Fruit fly (Drosophila melanogaster) whole organism, wandering third instar larva: Measurements from ENCODE around the gene RunxB.
"Not testable (repeated sequence)": the region's sequence is repeated elsewhere in the genome, so short reads cannot be mapped to it uniquely, and the experiment has no call there.

ENCODE experiments used
- Abd-B ChIP-seq: fragments of >200 bp; optimal IDR thresholded peaks from 2 replicates; lab custom pipeline; 2017; ENCODE audit warnings: missing biosample characterization, missing genetic modification characterization
- CG32264 ChIP-seq: fragments of 200-800 bp; sonication (Bioruptor generic); optimal IDR thresholded peaks from 2 replicates; lab custom pipeline; 2016; ENCODE audit warnings: missing biosample characterization, missing genetic modification characterization
- CG9705 ChIP-seq: fragments of 200-800 bp; sonication (Bioruptor generic); optimal IDR thresholded peaks from 2 replicates; lab custom pipeline; 2018; ENCODE audit warnings: missing biosample characterization, mild to moderate bottlenecking, missing genetic modification characterization
- CrebA ChIP-seq: fragments of 200-800 bp; sonication (Bioruptor generic); optimal IDR thresholded peaks from 2 replicates; lab custom pipeline; 2016; ENCODE audit warnings: missing biosample characterization, mild to moderate bottlenecking, missing genetic modification characterization, borderline replicate concordance
- Dfd ChIP-seq: fragments of >200 bp; optimal IDR thresholded peaks from 2 replicates; lab custom pipeline; 2017; ENCODE audit warnings: missing biosample characterization, missing genetic modification characterization
- Dif ChIP-seq: fragments of 200-275, 200-300 bp; sonication (Bioruptor generic); optimal IDR thresholded peaks from 2 replicates; lab custom pipeline; 2018; ENCODE audit warnings: missing biosample characterization, missing genetic modification characterization; ENCODE audit not compliant: partially characterized antibody
- GATAd ChIP-seq: sonication (Bioruptor generic); optimal IDR thresholded peaks from 2 replicates; lab custom pipeline; 2016; ENCODE audit warnings: missing biosample characterization, missing genetic modification characterization
- HLH106 ChIP-seq: fragments of 200-800 bp; optimal IDR thresholded peaks from 3 replicates; lab custom pipeline; 2019; ENCODE audit warnings: missing biosample characterization, mild to moderate bottlenecking, missing genetic modification characterization, moderate library complexity
- Hnf4 ChIP-seq: fragments of 200-800 bp; sonication (Bioruptor generic); optimal IDR thresholded peaks from 2 replicates; lab custom pipeline; 2016; ENCODE audit warnings: missing biosample characterization, mild to moderate bottlenecking, missing genetic modification characterization
- Hr78 ChIP-seq: fragments of >200 bp; optimal IDR thresholded peaks from 2 replicates; lab custom pipeline; 2017; ENCODE audit warnings: missing biosample characterization, missing genetic modification characterization
- Hr83 ChIP-seq: fragments of 200-300 bp; sonication (Bioruptor generic); optimal IDR thresholded peaks from 2 replicates; lab custom pipeline; 2016; ENCODE audit warnings: missing biosample characterization, mild to moderate bottlenecking, missing genetic modification characterization, moderate library complexity; ENCODE audit not compliant: poor library complexity, severe bottlenecking
- Jra ChIP-seq: sonication (Bioruptor generic); optimal IDR thresholded peaks from 2 replicates; lab custom pipeline; 2016; ENCODE audit warnings: missing biosample characterization, missing genetic modification characterization
- Mio ChIP-seq: sonication (Bioruptor generic); optimal IDR thresholded peaks from 2 replicates; lab custom pipeline; 2016; ENCODE audit warnings: missing biosample characterization, missing genetic modification characterization
- Myc ChIP-seq: fragments of >200 bp; optimal IDR thresholded peaks from 2 replicates; lab custom pipeline; 2017
- N ChIP-seq: fragments of >200 bp; optimal IDR thresholded peaks from 2 replicates; lab custom pipeline; 2018; ENCODE audit warnings: missing biosample characterization, missing external identifiers, missing genetic modification characterization
- OdsH ChIP-seq: fragments of 200-800 bp; sonication (Bioruptor generic); optimal IDR thresholded peaks from 2 replicates; lab custom pipeline; 2016; ENCODE audit warnings: missing biosample characterization, mild to moderate bottlenecking, missing genetic modification characterization
- Rel ChIP-seq, 2 experiments: fragments of 200-800 bp; sonication (Bioruptor generic) in 1 of 2; optimal IDR thresholded peaks; 2 replicates in 1 of 2; 3 replicates in 1 of 2; lab custom pipeline; 2016 to 2019; ENCODE audit warnings: mild to moderate bottlenecking in 2 of 2, missing biosample characterization in 2 of 2, missing genetic modification characterization in 2 of 2, moderate library complexity in 1 of 2
- Sp1 ChIP-seq: fragments of 200-800 bp; sonication (Bioruptor generic); optimal IDR thresholded peaks from 3 replicates; lab custom pipeline; 2019; ENCODE audit warnings: missing biosample characterization, mild to moderate bottlenecking, missing genetic modification characterization, moderate library complexity
- Vsx2 ChIP-seq: fragments of 200-300, 225-300 bp; sonication (Bioruptor generic); optimal IDR thresholded peaks from 2 replicates; lab custom pipeline; 2018; ENCODE audit warnings: missing biosample characterization, missing genetic modification characterization; ENCODE audit not compliant: partially characterized antibody
- br ChIP-seq: fragments of 200-800 bp; sonication (Bioruptor generic); optimal IDR thresholded peaks from 2 replicates; lab custom pipeline; 2016; ENCODE audit warnings: missing biosample characterization, missing genetic modification characterization
- brk ChIP-seq: fragments of 200-800 bp; sonication (Bioruptor generic); optimal IDR thresholded peaks from 2 replicates; lab custom pipeline; 2016; ENCODE audit warnings: missing biosample characterization, mild to moderate bottlenecking, missing genetic modification characterization
- dl ChIP-seq, 2 experiments: fragments of 175-275, 200-275 bp in 1 of 2; fragments of 200-275 bp in 1 of 2; sonication (Bioruptor generic); optimal IDR thresholded peaks; lab custom pipeline; 2018; ENCODE audit warnings: mild to moderate bottlenecking in 2 of 2, missing biosample characterization in 2 of 2, missing genetic modification characterization in 2 of 2, moderate library complexity in 2 of 2; ENCODE audit not compliant: partially characterized antibody in 2 of 2, insufficient read depth in 1 of 2
- dmrt93B ChIP-seq: fragments of 200-800 bp; sonication (Bioruptor generic); optimal IDR thresholded peaks from 2 replicates; lab custom pipeline; 2018; ENCODE audit warnings: missing biosample characterization, mild to moderate bottlenecking, missing genetic modification characterization
- dsf ChIP-seq: sonication (Bioruptor generic); optimal IDR thresholded peaks from 2 replicates; lab custom pipeline; 2016; ENCODE audit warnings: missing biosample characterization, missing genetic modification characterization, borderline replicate concordance
- ey ChIP-seq: fragments of 200-800 bp; sonication (Bioruptor generic); optimal IDR thresholded peaks from 2 replicates; lab custom pipeline; 2016; ENCODE audit warnings: missing biosample characterization, missing genetic modification characterization
- foxo ChIP-seq, 2 experiments: fragments of 200-800 bp; sonication (Bioruptor generic); optimal IDR thresholded peaks; 2 replicates in 1 of 2; 3 replicates in 1 of 2; lab custom pipeline; 2016 to 2017; ENCODE audit warnings: missing biosample characterization in 2 of 2, missing genetic modification characterization in 2 of 2
- fru ChIP-seq: fragments of 200-800 bp; sonication (Bioruptor generic); optimal IDR thresholded peaks from 3 replicates; lab custom pipeline; 2016; ENCODE audit warnings: missing biosample characterization, mild to moderate bottlenecking, missing genetic modification characterization
- h ChIP-seq: fragments of 200-800 bp; sonication (Bioruptor generic); optimal IDR thresholded peaks from 3 replicates; lab custom pipeline; 2016; ENCODE audit warnings: missing biosample characterization, mild to moderate bottlenecking, missing genetic modification characterization
- jim ChIP-seq: fragments of 175-275, 200-325 bp; sonication (Bioruptor generic); optimal IDR thresholded peaks from 2 replicates; lab custom pipeline; 2016; ENCODE audit warnings: missing biosample characterization, mild to moderate bottlenecking, missing genetic modification characterization
- lola ChIP-seq: fragments of >200 bp; optimal IDR thresholded peaks from 2 replicates; lab custom pipeline; 2017; ENCODE audit warnings: missing biosample characterization, missing genetic modification characterization
- pan ChIP-seq: fragments of >200 bp; optimal IDR thresholded peaks from 2 replicates; lab custom pipeline; 2017
- psq ChIP-seq: fragments of 200-800 bp; sonication (Bioruptor generic); optimal IDR thresholded peaks from 3 replicates; lab custom pipeline; 2017; ENCODE audit warnings: missing biosample characterization, mild to moderate bottlenecking, missing genetic modification characterization, moderate library complexity
- rgr ChIP-seq: fragments of 200-800 bp; sonication (Bioruptor generic); optimal IDR thresholded peaks from 3 replicates; lab custom pipeline; 2016; ENCODE audit warnings: missing biosample characterization, mild to moderate bottlenecking, missing genetic modification characterization
- sage ChIP-seq: fragments of 200-800 bp; sonication (Bioruptor generic); optimal IDR thresholded peaks from 2 replicates; lab custom pipeline; 2016; ENCODE audit warnings: missing biosample characterization, mild to moderate bottlenecking, missing genetic modification characterization
- sv ChIP-seq: fragments of 200-800 bp; sonication (Bioruptor generic); optimal IDR thresholded peaks from 3 replicates; lab custom pipeline; 2016; ENCODE audit warnings: missing biosample characterization, missing genetic modification characterization
- tai ChIP-seq: sonication (Bioruptor generic); optimal IDR thresholded peaks from 2 replicates; lab custom pipeline; 2016; ENCODE audit warnings: missing biosample characterization, missing genetic modification characterization
- usp ChIP-seq: fragments of >200 bp; optimal IDR thresholded peaks from 2 replicates; lab custom pipeline; 2017; ENCODE audit warnings: missing biosample characterization, missing genetic modification characterization
- woc ChIP-seq: sonication (Bioruptor generic); optimal IDR thresholded peaks from 2 replicates; lab custom pipeline; 2016; ENCODE audit warnings: missing biosample characterization, mild to moderate bottlenecking, missing genetic modification characterization

RunxB gene

dm6 chrX:20519696-20520373, 18.5 kb upstream of the RunxB start:
- no peak for TF ChIP-seq psq

- TF ChIP-seq foxo (GFP tag; optimal IDR thresholded peaks at IDR 0.05; lab: Kevin White, UChicago), result peak in 1 of 2 experiments; percentile 70
- TF ChIP-seq psq, result peak; percentile 43
- TF ChIP-seq GATAd, result no peak
- TF ChIP-seq Dif, result peak; percentile 82
- peak; percentile 14 for TF ChIP-seq dmrt93B (GFP tag; lab: Kevin White, UChicago)
- peak; percentile 27 for TF ChIP-seq tai (GFP tag; lab: Kevin White, UChicago)
- TF ChIP-seq dl (GFP tag; optimal IDR thresholded peaks at IDR 0.05; lab: Kevin White, UChicago; ENCODE audit: insufficient read depth in 1 of 2, partially characterized antibody in 2 of 2), result peak in 1 of 2 experiments; percentile 55
- peak; percentile 43 for TF ChIP-seq rgr (GFP tag; lab: Kevin White, UChicago)
- TF ChIP-seq sage, result no peak
- no peak for TF ChIP-seq Dfd (GFP tag; lab: Kevin White, UChicago)
- TF ChIP-seq HLH106, result peak; percentile 53
- TF ChIP-seq h (GFP tag; lab: Kevin White, UChicago), result peak; percentile 44
- TF ChIP-seq dsf, result no peak
- no peak for TF ChIP-seq CrebA (GFP tag; lab: Kevin White, UChicago)
- no peak for TF ChIP-seq Rel (GFP tag; optimal IDR thresholded peaks at IDR 0.05; lab: Kevin White, UChicago)
- no peak for TF ChIP-seq Rel (tag; optimal IDR thresholded peaks at IDR 0.05; lab: Kevin White, UChicago)
- TF ChIP-seq Jra, result peak; percentile 23
- no peak for TF ChIP-seq usp (GFP tag; lab: Kevin White, UChicago)
- peak; percentile 40 for TF ChIP-seq fru (GFP tag; lab: Kevin White, UChicago)
- TF ChIP-seq jim (GFP tag; lab: Kevin White, UChicago), result no peak
- TF ChIP-seq lola, result no peak
- peak; percentile 36 for TF ChIP-seq br (GFP tag; lab: Kevin White, UChicago)
- TF ChIP-seq Vsx2 (GFP tag; lab: Kevin White, UChicago), result peak; percentile 95
- no peak for TF ChIP-seq CG32264 (GFP tag; lab: Kevin White, UChicago)
- TF ChIP-seq sv (GFP tag; lab: Kevin White, UChicago), result peak; percentile 11
- no peak for TF ChIP-seq pan (lab: Kevin White, UChicago)
- peak; percentile 65 for TF ChIP-seq Hnf4 (GFP tag; lab: Kevin White, UChicago)
- no peak for TF ChIP-seq Mio (GFP tag; lab: Kevin White, UChicago)
- no peak for TF ChIP-seq N (GFP tag; lab: Kevin White, UChicago)
- no peak for TF ChIP-seq brk (GFP tag; lab: Kevin White, UChicago)
- TF ChIP-seq Abd-B, result no peak
- no peak for TF ChIP-seq woc
- TF ChIP-seq Hr83 (GFP tag; lab: Kevin White, UChicago), result peak; percentile 66
- peak; percentile 37 for TF ChIP-seq ey
- TF ChIP-seq Myc (lab: Kevin White, UChicago), result peak; percentile 80
- TF ChIP-seq CG9705, result peak; percentile 42
- no peak for TF ChIP-seq Sp1 (GFP tag; lab: Kevin White, UChicago)
- no peak for TF ChIP-seq Hr78
- TF ChIP-seq OdsH (GFP tag; lab: Kevin White, UChicago), result peak; percentile 27
Observed at dm6 chrX:20524754-20525236, 13.5 kb upstream of the RunxB start, which contains the start of gene Tak1. Gene Tak1 (minus strand): TSS chrX:20524928.

- TF ChIP-seq OdsH (GFP tag; lab: Kevin White, UChicago); foxo (GFP tag; optimal IDR thresholded peaks at IDR 0.05; lab: Kevin White, UChicago); Hnf4 (GFP tag; lab: Kevin White, UChicago): not testable (repeated sequence)
Observed at dm6 chrX:20527331-20527730, 11.0 kb upstream of the RunxB start, which contains the start of gene CG42579. Gene CG42579 (plus strand): TSS chrX:20527631.
